Fruit fly (Drosophila melanogaster) whole organism, embryonic: ENCODE measurements around the gene tst.
A peak's percentile ranks its signal among the peaks of the same experiment; 100 is the strongest.

Experiments
- Asciz ChIP-seq: fragments of 200-800 bp; sonication (Bioruptor generic); optimal IDR thresholded peaks from 2 replicates; lab custom pipeline; 2017; ENCODE audit warnings: missing biosample characterization, mild to moderate bottlenecking, missing genetic modification characterization, missing genetic modification reagents
- Bgb ChIP-seq: fragments of 200-800 bp; sonication (Bioruptor generic); IDR thresholded peaks from 2 replicates; pipeline ENCODE4 v1.3.6; 2022; ENCODE audit warnings: missing biosample characterization, missing genetic modification characterization; ENCODE audit not compliant: partially characterized antibody
- CG10267 ChIP-seq: fragments of 200-800 bp; sonication (Bioruptor generic); optimal IDR thresholded peaks from 2 replicates; lab custom pipeline; 2018; ENCODE audit warnings: missing biosample characterization, mild to moderate bottlenecking, missing genetic modification characterization, moderate library complexity
- CG10959 ChIP-seq: fragments of 200-800 bp; sonication (Bioruptor generic); IDR thresholded peaks from 2 replicates; pipeline ENCODE4 v1.3.6; 2022; ENCODE audit warnings: missing biosample characterization, missing genetic modification characterization
- CG12071 ChIP-seq: fragments of 200-800 bp; sonication (Bioruptor generic); optimal IDR thresholded peaks from 3 replicates; lab custom pipeline; 2018; ENCODE audit warnings: missing biosample characterization, mild to moderate bottlenecking, missing genetic modification characterization
- CG12391 ChIP-seq: fragments of 200-800 bp; sonication (Bioruptor generic); optimal IDR thresholded peaks from 3 replicates; lab custom pipeline; 2018; ENCODE audit warnings: missing biosample characterization, mild to moderate bottlenecking, missing genetic modification characterization, moderate library complexity
- CG12942 ChIP-seq: fragments of 200-800 bp; sonication (Bioruptor generic); optimal IDR thresholded peaks from 3 replicates; lab custom pipeline; 2016; ENCODE audit warnings: missing biosample characterization, missing genetic modification characterization
- CG15073 ChIP-seq: fragments of 200-800 bp; sonication (Bioruptor generic); optimal IDR thresholded peaks from 2 replicates; lab custom pipeline; 2016; ENCODE audit warnings: missing biosample characterization, missing genetic modification characterization
- CG15601 ChIP-seq: fragments of 200-800 bp; sonication (Bioruptor generic); optimal IDR thresholded peaks from 3 replicates; lab custom pipeline; 2019; ENCODE audit warnings: missing biosample characterization, mild to moderate bottlenecking, missing genetic modification characterization, moderate library complexity
- CG32532 ChIP-seq: fragments of 200-800 bp; sonication (Bioruptor generic); IDR thresholded peaks from 2 replicates; pipeline ENCODE4 v1.3.6; 2022; ENCODE audit warnings: missing biosample characterization, missing genetic modification characterization
- CG34422 ChIP-seq: fragments of 200-800 bp; sonication (Bioruptor generic); IDR thresholded peaks from 3 replicates; pipeline ENCODE4 v1.3.6; 2022; ENCODE audit warnings: missing biosample characterization, missing genetic modification characterization
- CG5180 ChIP-seq: fragments of 200-800 bp; sonication (Bioruptor generic); optimal IDR thresholded peaks from 3 replicates; lab custom pipeline; 2017; ENCODE audit warnings: missing biosample characterization, missing genetic modification characterization, mild to moderate bottlenecking, moderate library complexity, missing genetic modification reagents
- CG6683 ChIP-seq: fragments of 200-800 bp; sonication (Bioruptor generic); optimal IDR thresholded peaks from 2 replicates; lab custom pipeline; 2017; ENCODE audit warnings: missing biosample characterization, mild to moderate bottlenecking, missing genetic modification characterization, missing genetic modification reagents
- CG7745 ChIP-seq: fragments of 200-800 bp; sonication (Bioruptor generic); optimal IDR thresholded peaks from 2 replicates; lab custom pipeline; 2018; ENCODE audit warnings: missing biosample characterization, mild to moderate bottlenecking, missing genetic modification characterization, moderate library complexity
- CG8924 ChIP-seq: fragments of 200-800 bp; optimal IDR thresholded peaks from 3 replicates; lab custom pipeline; 2019; ENCODE audit warnings: missing biosample characterization, mild to moderate bottlenecking, missing genetic modification characterization, moderate library complexity
- CG8944 ChIP-seq: fragments of 200-800 bp; sonication (Bioruptor generic); optimal IDR thresholded peaks from 3 replicates; lab custom pipeline; 2016; ENCODE audit warnings: missing biosample characterization, missing genetic modification characterization
- Drgx ChIP-seq: fragments of 200-800 bp; sonication (Bioruptor generic); IDR thresholded peaks from 2 replicates; pipeline ENCODE4 v1.3.6; 2022; ENCODE audit warnings: missing biosample characterization, missing genetic modification characterization
- Eip74EF ChIP-seq, 2 experiments: fragments of 200-800 bp in 1 of 2; fragments of >200 bp in 1 of 2; sonication (Bioruptor generic) in 1 of 2; optimal IDR thresholded peaks; 2 replicates each; lab custom pipeline; 2017 to 2019; ENCODE audit warnings: missing biosample characterization in 2 of 2, missing genetic modification characterization in 2 of 2, mild to moderate bottlenecking in 1 of 2, moderate library complexity in 1 of 2
- Elba2 ChIP-seq: fragments of 200-800 bp; sonication (Bioruptor generic); optimal IDR thresholded peaks from 3 replicates; lab custom pipeline; 2016; ENCODE audit warnings: missing biosample characterization, missing genetic modification characterization
- Gsc ChIP-seq: fragments of 200-800 bp; sonication (Bioruptor generic); IDR thresholded peaks from 2 replicates; pipeline ENCODE4 v1.3.6; 2022; ENCODE audit warnings: missing biosample characterization, missing genetic modification characterization
- H15 ChIP-seq: fragments of 200-800 bp; sonication (Bioruptor generic); IDR thresholded peaks from 3 replicates; pipeline ENCODE4 v1.3.6; 2022; ENCODE audit warnings: missing biosample characterization, missing genetic modification characterization
- HLH54F ChIP-seq: fragments of 200-800 bp; sonication (Bioruptor generic); optimal IDR thresholded peaks from 3 replicates; lab custom pipeline; 2016; ENCODE audit warnings: missing biosample characterization, missing genetic modification characterization
- Hey ChIP-seq: fragments of 200-800 bp; sonication (Bioruptor generic); optimal IDR thresholded peaks from 3 replicates; lab custom pipeline; 2018; ENCODE audit warnings: missing biosample characterization, mild to moderate bottlenecking, missing genetic modification characterization
- Oli ChIP-seq: fragments of 200-800 bp; sonication (Bioruptor generic); optimal IDR thresholded peaks from 2 replicates; lab custom pipeline; 2018; ENCODE audit warnings: missing biosample characterization, mild to moderate bottlenecking, missing genetic modification characterization, moderate library complexity
- PHDP ChIP-seq: fragments of 200-800 bp; sonication (Bioruptor generic); optimal IDR thresholded peaks from 3 replicates; lab custom pipeline; 2018; ENCODE audit warnings: missing biosample characterization, mild to moderate bottlenecking, missing genetic modification characterization, moderate library complexity
- Poxn ChIP-seq: fragments of 200-800 bp; sonication (Bioruptor generic); IDR thresholded peaks from 2 replicates; pipeline ENCODE4 v1.3.6; 2022; ENCODE audit warnings: missing biosample characterization, missing genetic modification characterization
- Ptx1 ChIP-seq: fragments of 200-800 bp; sonication (Bioruptor generic); IDR thresholded peaks from 2 replicates; pipeline ENCODE4 v1.3.6; 2022; ENCODE audit warnings: missing biosample characterization, missing genetic modification characterization
- Sin3A ChIP-seq: fragments of >200 bp; optimal IDR thresholded peaks from 2 replicates; lab custom pipeline; 2018
- Ssrp ChIP-seq: fragments of 200-800 bp; sonication (Bioruptor generic); optimal IDR thresholded peaks from 2 replicates; lab custom pipeline; 2018; ENCODE audit warnings: missing biosample characterization, mild to moderate bottlenecking, missing genetic modification characterization, moderate library complexity
- Taf1 ChIP-seq: fragments of 200-800 bp; sonication (Bioruptor generic); IDR thresholded peaks from 2 replicates; pipeline ENCODE4 v1.3.6; 2022; ENCODE audit warnings: missing biosample characterization, missing genetic modification characterization
- bab2 ChIP-seq: fragments of 200-800 bp; sonication (Bioruptor generic); optimal IDR thresholded peaks from 2 replicates; lab custom pipeline; 2016; ENCODE audit warnings: missing biosample characterization, missing genetic modification characterization
- cato ChIP-seq: fragments of 200-800 bp; sonication (Bioruptor generic); optimal IDR thresholded peaks from 2 replicates; lab custom pipeline; 2016; ENCODE audit warnings: missing biosample characterization, missing genetic modification characterization, borderline replicate concordance
- cg ChIP-seq: fragments of 200-800 bp; sonication (Bioruptor generic); optimal IDR thresholded peaks from 3 replicates; lab custom pipeline; 2019; ENCODE audit warnings: missing biosample characterization, mild to moderate bottlenecking, missing genetic modification characterization, moderate library complexity
- chinmo ChIP-seq: fragments of 200-800 bp; sonication (Bioruptor generic); IDR thresholded peaks from 4 replicates; pipeline ENCODE4 v1.3.6; 2022; ENCODE audit warnings: missing biosample characterization, missing genetic modification characterization; ENCODE audit not compliant: partially characterized antibody
- da ChIP-seq: fragments of 200-800 bp; sonication (Bioruptor generic); optimal IDR thresholded peaks from 2 replicates; lab custom pipeline; 2016; ENCODE audit warnings: missing biosample characterization, missing genetic modification characterization
- disco-r ChIP-seq: fragments of 200-800 bp; sonication (Bioruptor generic); optimal IDR thresholded peaks from 2 replicates; lab custom pipeline; 2016; ENCODE audit warnings: missing biosample characterization, missing genetic modification characterization
- dm ChIP-seq: fragments of 200-800 bp; sonication (Bioruptor generic); optimal IDR thresholded peaks from 3 replicates; lab custom pipeline; 2016; ENCODE audit warnings: missing biosample characterization, missing genetic modification characterization
- dmrt11E ChIP-seq: fragments of 200-800 bp; sonication (Bioruptor generic); optimal IDR thresholded peaks from 3 replicates; lab custom pipeline; 2018; ENCODE audit warnings: missing biosample characterization, mild to moderate bottlenecking, missing genetic modification characterization, moderate library complexity
- fru ChIP-seq: fragments of >200 bp; optimal IDR thresholded peaks from 2 replicates; lab custom pipeline; 2017
- lilli ChIP-seq: fragments of 200-800 bp; sonication (Bioruptor generic); optimal IDR thresholded peaks from 3 replicates; lab custom pipeline; 2016; ENCODE audit warnings: missing biosample characterization, missing genetic modification characterization
- lola ChIP-seq, 3 experiments: fragments of >200 bp in 2 of 3; fragments of 200-800 bp in 1 of 3; sonication (Bioruptor generic) in 1 of 3; optimal IDR thresholded peaks; 2 replicates each; lab custom pipeline; 2017 to 2019; ENCODE audit warnings: missing biosample characterization in 3 of 3, missing genetic modification characterization in 3 of 3, mild to moderate bottlenecking in 1 of 3, moderate library complexity in 1 of 3
- nerfin-1 ChIP-seq: fragments of 200-800 bp; sonication (Bioruptor generic); optimal IDR thresholded peaks from 3 replicates; lab custom pipeline; 2019; ENCODE audit warnings: missing biosample characterization, mild to moderate bottlenecking, missing genetic modification characterization, moderate library complexity
- oc ChIP-seq: fragments of 200-800 bp; sonication (Bioruptor generic); optimal IDR thresholded peaks from 2 replicates; lab custom pipeline; 2018; ENCODE audit warnings: missing biosample characterization, mild to moderate bottlenecking, missing genetic modification characterization, moderate library complexity
- p53 ChIP-seq: fragments of 200-800 bp; sonication (Bioruptor generic); optimal IDR thresholded peaks from 2 replicates; lab custom pipeline; 2016; ENCODE audit warnings: missing biosample characterization, missing genetic modification characterization
- pros ChIP-seq: fragments of 200-800 bp; sonication (Bioruptor generic); optimal IDR thresholded peaks from 3 replicates; lab custom pipeline; 2019; ENCODE audit warnings: missing biosample characterization, mild to moderate bottlenecking, missing genetic modification characterization, moderate library complexity
- seq ChIP-seq: fragments of 200-800 bp; sonication (Bioruptor generic); IDR thresholded peaks from 2 replicates; pipeline ENCODE4 v1.3.6; 2022; ENCODE audit warnings: missing biosample characterization, missing genetic modification characterization
- ssp ChIP-seq: fragments of 200-800 bp; sonication (Bioruptor generic); IDR thresholded peaks from 2 replicates; pipeline ENCODE4 v1.3.6; 2022; ENCODE audit warnings: missing biosample characterization, missing genetic modification characterization
- trh ChIP-seq: fragments of 200-800 bp; sonication (Bioruptor generic); optimal IDR thresholded peaks from 2 replicates; lab custom pipeline; 2016; ENCODE audit warnings: missing biosample characterization, missing genetic modification characterization
- usp ChIP-seq: fragments of >200 bp; optimal IDR thresholded peaks from 2 replicates; lab custom pipeline; 2017; ENCODE audit warnings: missing biosample characterization, missing genetic modification characterization
- vfl ChIP-seq: fragments of 200-800 bp; sonication (Bioruptor generic); optimal IDR thresholded peaks from 2 replicates; lab custom pipeline; 2016; ENCODE audit warnings: missing biosample characterization, missing genetic modification characterization
- zfh1 ChIP-seq: fragments of 200-800 bp; sonication (Bioruptor generic); IDR thresholded peaks from 3 replicates; pipeline ENCODE4 v1.3.6; 2022; ENCODE audit warnings: missing biosample characterization, missing genetic modification characterization

The tst gene

DNA sequence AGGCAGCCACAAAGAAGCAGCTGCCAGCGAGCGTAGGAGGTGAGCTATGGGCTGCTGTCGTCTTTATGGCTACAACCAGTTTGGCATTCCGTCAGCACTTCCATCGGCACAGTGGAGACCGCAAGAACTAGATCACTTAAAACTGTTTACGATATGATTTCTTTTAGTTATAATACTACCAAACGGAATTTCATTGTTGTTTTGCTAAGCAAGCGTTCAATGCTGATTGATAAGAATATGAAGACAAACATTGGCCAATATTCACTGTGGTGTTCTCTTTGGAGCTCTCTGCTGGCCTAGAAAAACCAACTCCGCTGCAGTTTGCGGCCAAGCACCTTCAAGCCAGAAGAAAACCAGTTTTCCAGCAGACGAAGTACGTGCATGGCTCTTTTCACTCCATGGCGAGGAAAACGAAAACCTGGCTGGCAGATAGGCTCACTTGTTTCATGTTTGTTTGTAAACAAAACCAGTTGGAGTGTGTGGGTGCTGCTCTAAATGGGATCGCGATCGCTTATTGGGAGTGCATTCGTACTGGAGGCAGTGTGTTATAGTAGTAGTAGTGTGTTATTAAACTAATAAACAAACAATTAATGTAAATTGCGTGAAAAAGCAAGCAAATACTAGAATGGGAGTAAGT is 45.0 kb upstream of the tst start (continued):
- TF ChIP-seq disco-r (GFP tag; lab: Kevin White, UChicago) (no peak), vfl (GFP tag; lab: Kevin White, UChicago) (no peak), Hey (tag; lab: Kevin White, UChicago) (no peak), ssp (GFP tag; lab: Robert Waterston, UW) (no peak), Oli (tag; lab: Kevin White, UChicago) (peak; percentile 37), CG8924 (peak; percentile 22), Drgx (GFP tag; lab: Robert Waterston, UW) (peak; percentile 90), CG12391 (no peak), fru (lab: Kevin White, UChicago) (no peak), CG10959 (GFP tag; lab: Robert Waterston, UW) (no peak), dmrt11E (tag; lab: Kevin White, UChicago) (no peak), CG7745 (tag; lab: Kevin White, UChicago) (no peak), Elba2 (GFP tag; lab: Kevin White, UChicago) (peak; percentile 40), Eip74EF (GFP tag; optimal IDR thresholded peaks at IDR 0.05; lab: Kevin White, UChicago) (no peak), CG32532 (peak; percentile 47; the same call in 1 of the 2 replicates), CG12942 (GFP tag; lab: Kevin White, UChicago) (no peak), p53 (GFP tag; lab: Kevin White, UChicago) (no peak), HLH54F (GFP tag; lab: Kevin White, UChicago) (no peak), lilli (GFP tag; lab: Kevin White, UChicago) (peak; percentile 23), seq (GFP tag; lab: Robert Waterston, UW) (peak; percentile 54), cg (peak; percentile 39), CG12071 (GFP tag; lab: Kevin White, UChicago) (no peak), Ptx1 (GFP tag; lab: Robert Waterston, UW) (0 out of 2 replicates have a peak, but pooled peaks have one; percentile 20), lola (GFP tag; optimal IDR thresholded peaks at IDR 0.05; lab: Kevin White, UChicago) (no peak), CG6683 (no peak), cato (GFP tag; lab: Kevin White, UChicago) (no peak), chinmo (GFP tag; lab: Robert Waterston, UW) (peak; percentile 77; the same call in 3 of the 4 replicates), CG5180 (no peak), Gsc (no peak), H15 (GFP tag; lab: Robert Waterston, UW) (no peak), Taf1 (GFP tag; lab: Robert Waterston, UW) (no peak), CG34422 (GFP tag; lab: Robert Waterston, UW) (no peak), Bgb (no peak), pros (no peak), PHDP (tag; lab: Kevin White, UChicago) (no peak), Ssrp (tag; lab: Kevin White, UChicago) (peak; percentile 26), usp (GFP tag; lab: Kevin White, UChicago) (no peak), CG15601 (tag; lab: Kevin White, UChicago) (no peak), CG8944 (GFP tag; lab: Kevin White, UChicago) (no peak), CG15073 (GFP tag; lab: Kevin White, UChicago) (no peak), Asciz (GFP tag; lab: Kevin White, UChicago) (no peak), nerfin-1 (no peak), zfh1 (GFP tag; lab: Robert Waterston, UW) (no peak), trh (GFP tag; lab: Kevin White, UChicago) (no peak), bab2 (GFP tag; lab: Kevin White, UChicago) (peak; percentile 2), Sin3A (no peak), Poxn (GFP tag; lab: Robert Waterston, UW) (no peak), da (GFP tag; lab: Kevin White, UChicago) (no peak), dm (no peak), CG10267 (tag; lab: Kevin White, UChicago) (no peak), oc (tag; lab: Kevin White, UChicago) (no peak)
